Worm (Caenorhabditis elegans) whole organism, midembryonic: ENCODE results near the gene C07B5.8.
A peak's percentile ranks its signal among the peaks of the same experiment; 100 is the strongest.

Experiments
- T22C8.4 ChIP-seq: fragments of 200-800 bp; sonication (Bioruptor generic); IDR thresholded peaks from 2 replicates; pipeline ENCODE4 v1.3.6; 2022; ENCODE audit warnings: missing genetic modification characterization, missing compliant biosample characterization
- cog-1 ChIP-seq: sonication (generic microtip); optimal IDR thresholded peaks from 2 replicates; lab custom pipeline; 2016; ENCODE audit warnings: missing genetic modification characterization, missing compliant biosample characterization
- flt-1 ChIP-seq: fragments of 200-800 bp; sonication (Bioruptor generic); IDR thresholded peaks from 2 replicates; pipeline ENCODE4 v1.3.6; 2022; ENCODE audit warnings: missing genetic modification characterization, missing compliant biosample characterization
- klf-2 ChIP-seq: fragments of 200-800 bp; sonication (Bioruptor generic); conservative IDR thresholded peaks from 2 replicates; pipeline ENCODE4 v1.3.6; 2022; ENCODE audit warnings: missing genetic modification reagents, missing genetic modification characterization, missing compliant biosample characterization
- med-1 ChIP-seq: sonication (generic microtip); optimal IDR thresholded peaks from 2 replicates; lab custom pipeline; 2017; ENCODE audit warnings: missing genetic modification characterization, mild to moderate bottlenecking, missing compliant biosample characterization, antibody characterized with exemption, missing genetic modification reagents; ENCODE audit not compliant: insufficient read depth
- ref-1 ChIP-seq: fragments of 200-800 bp; sonication (Bioruptor generic); conservative IDR thresholded peaks from 2 replicates; pipeline ENCODE4 v1.3.6; 2022; ENCODE audit warnings: missing genetic modification reagents, missing genetic modification characterization, missing compliant biosample characterization
- tab-1 ChIP-seq: fragments of 200-800 bp; sonication (Bioruptor generic); IDR thresholded peaks from 2 replicates; pipeline ENCODE4 v1.3.6; 2022; ENCODE audit warnings: missing genetic modification characterization, missing compliant biosample characterization
- ztf-23 ChIP-seq: fragments of 200-800 bp; sonication (Bioruptor generic); IDR thresholded peaks from 2 replicates; pipeline ENCODE4 v1.3.6; 2022; ENCODE audit warnings: missing genetic modification reagents, missing genetic modification characterization, missing compliant biosample characterization
- ztf-29 ChIP-seq: fragments of 200-800 bp; sonication (Bioruptor generic); IDR thresholded peaks from 2 replicates; pipeline ENCODE4 v1.3.6; 2022; ENCODE audit warnings: missing genetic modification reagents, missing genetic modification characterization, missing compliant biosample characterization

Gene C07B5.8

DNA sequence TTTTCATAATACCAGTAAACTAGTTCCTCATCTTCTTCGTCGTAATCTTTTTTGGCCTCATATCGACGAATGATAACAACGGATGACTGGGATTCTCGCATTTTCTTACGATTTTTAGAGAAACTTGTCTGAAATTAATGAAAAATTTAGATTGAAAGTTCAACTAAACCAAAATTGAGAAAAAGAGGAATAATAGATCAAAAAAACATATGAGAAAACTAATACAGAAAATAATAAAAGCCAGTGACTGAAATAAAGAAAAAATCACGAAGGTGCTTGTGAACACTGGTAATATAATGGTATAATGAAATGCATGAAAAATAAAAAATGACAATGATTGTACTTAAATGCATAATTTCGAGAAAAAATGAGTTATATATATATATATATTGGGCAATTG is at the start of gene C07B5.8:
TSS of gene C07B5.8 (minus strand) at position 101 of the 400 bp plus-strand sequence.
- TF ChIP-seq ref-1 (no peak), klf-2 (GFP tag; lab: Robert Waterston, UW) (no peak), T22C8.4 (GFP tag; lab: Robert Waterston, UW) (no peak)

DNA sequence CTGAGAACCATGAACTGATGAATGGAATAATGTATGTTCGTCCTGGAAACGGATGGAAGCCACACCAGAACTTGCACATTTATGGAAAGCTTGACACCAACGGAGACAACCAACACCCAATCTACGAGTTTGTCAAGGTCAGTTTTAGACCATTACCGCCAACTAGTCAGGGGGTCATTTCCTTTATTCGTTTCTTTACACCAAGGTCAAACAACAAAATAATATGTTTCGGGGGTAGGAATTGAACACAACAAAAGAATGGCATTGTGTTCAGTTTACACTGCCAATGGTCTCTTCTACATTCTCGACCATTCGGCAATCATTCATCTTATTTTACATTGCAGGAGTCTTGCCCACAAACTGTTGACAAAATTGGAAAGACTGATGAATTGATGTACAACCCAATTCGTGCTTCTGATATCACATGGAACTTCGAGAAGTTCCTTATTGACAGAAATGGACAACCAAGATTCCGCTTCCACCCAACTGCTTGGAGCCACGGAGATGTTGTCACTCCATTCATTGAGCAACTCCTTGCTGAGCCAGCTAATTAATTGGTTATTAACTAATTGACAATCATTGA is 49.1 kb upstream of the C07B5.8 start:
- TF ChIP-seq ztf-29 (GFP tag; lab: Robert Waterston, UW) (no peak), flt-1 (GFP tag; lab: Robert Waterston, UW) (no peak), T22C8.4 (GFP tag; lab: Robert Waterston, UW) (no peak), ref-1 (no peak), ztf-23 (GFP tag; lab: Robert Waterston, UW) (no peak), tab-1 (GFP tag; lab: Robert Waterston, UW) (no peak), cog-1 (no peak), med-1 (no peak), klf-2 (GFP tag; lab: Robert Waterston, UW) (no peak)

DNA sequence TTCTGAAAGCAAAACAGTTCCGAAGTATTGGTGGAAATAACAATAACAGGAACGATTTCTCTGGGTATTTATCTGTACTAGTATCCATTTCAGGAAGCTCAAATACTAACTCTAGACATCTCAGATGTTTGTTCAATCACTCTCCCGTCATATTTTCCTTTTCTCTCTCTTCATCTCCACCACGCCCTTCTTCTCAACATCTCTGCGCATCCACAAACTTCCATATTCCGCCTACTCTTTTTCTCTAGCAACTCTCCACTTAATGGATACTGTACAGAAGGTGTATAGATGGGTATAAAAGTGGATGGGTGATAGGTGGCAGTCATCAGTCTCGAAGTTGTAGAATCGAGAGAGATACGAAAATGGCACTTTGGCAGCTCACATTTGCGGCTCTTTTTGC is 47.8 kb upstream of the C07B5.8 start, which contains the start of gene gpx-5:
TSS of gene gpx-5 (plus strand) at position 336 of the 400 bp plus-strand sequence.
- TF ChIP-seq klf-2 (GFP tag; lab: Robert Waterston, UW) (no peak), cog-1 (no peak)

DNA sequence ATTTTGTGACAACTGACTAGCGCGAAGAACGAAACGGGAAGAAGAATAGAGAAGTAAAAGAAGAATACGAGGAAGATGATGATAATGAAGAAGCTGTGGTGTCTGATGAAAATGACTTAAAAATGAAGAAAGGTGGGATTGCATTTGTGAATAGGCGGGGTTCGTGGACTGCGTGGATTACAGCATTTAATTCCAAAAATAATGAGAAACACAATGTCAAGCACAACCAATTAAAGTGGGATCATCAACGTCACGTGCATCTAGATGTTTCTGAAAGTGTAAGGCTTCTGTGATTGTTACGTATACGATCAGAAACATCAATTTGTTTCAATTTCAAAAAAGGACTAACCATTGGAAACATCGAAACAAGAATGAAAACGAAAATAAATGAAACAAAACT is 40.4 kb upstream of the C07B5.8 start, which contains the start of gene glb-17:
TSS of gene glb-17 (minus strand) at position 101 of the 400 bp plus-strand sequence.
- TF ChIP-seq ztf-23 (GFP tag; lab: Robert Waterston, UW) (no peak), flt-1 (GFP tag; lab: Robert Waterston, UW) (no peak), cog-1 (no peak), ztf-29 (GFP tag; lab: Robert Waterston, UW) (no peak), klf-2 (GFP tag; lab: Robert Waterston, UW) (no peak), med-1 (no peak), ref-1 (no peak), T22C8.4 (GFP tag; lab: Robert Waterston, UW) (no peak), tab-1 (GFP tag; lab: Robert Waterston, UW) (no peak)

DNA sequence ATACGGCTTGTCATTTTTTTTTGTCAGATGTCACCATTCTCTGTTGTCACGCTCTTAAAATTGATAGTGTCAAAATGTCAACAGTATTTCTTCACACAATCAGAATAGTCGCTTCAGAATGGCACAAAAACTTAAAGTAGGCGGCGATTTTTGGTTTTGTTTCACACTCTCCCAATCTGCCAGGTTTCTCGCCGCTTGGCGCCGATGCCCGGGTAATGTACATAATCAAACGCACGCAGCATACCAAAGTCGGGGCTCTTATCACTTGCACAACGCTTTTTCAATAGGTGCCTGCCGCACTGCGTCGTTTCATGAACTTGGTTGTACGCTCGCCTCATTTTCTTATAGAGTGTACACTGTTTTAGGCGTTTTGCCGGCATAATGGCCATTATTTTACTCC is 32.0 kb upstream of the C07B5.8 start:
- no peak for TF ChIP-seq med-1
- TF ChIP-seq cog-1, result no peak
- no peak for TF ChIP-seq klf-2 (GFP tag; lab: Robert Waterston, UW)
- no peak for TF ChIP-seq T22C8.4 (GFP tag; lab: Robert Waterston, UW)

DNA sequence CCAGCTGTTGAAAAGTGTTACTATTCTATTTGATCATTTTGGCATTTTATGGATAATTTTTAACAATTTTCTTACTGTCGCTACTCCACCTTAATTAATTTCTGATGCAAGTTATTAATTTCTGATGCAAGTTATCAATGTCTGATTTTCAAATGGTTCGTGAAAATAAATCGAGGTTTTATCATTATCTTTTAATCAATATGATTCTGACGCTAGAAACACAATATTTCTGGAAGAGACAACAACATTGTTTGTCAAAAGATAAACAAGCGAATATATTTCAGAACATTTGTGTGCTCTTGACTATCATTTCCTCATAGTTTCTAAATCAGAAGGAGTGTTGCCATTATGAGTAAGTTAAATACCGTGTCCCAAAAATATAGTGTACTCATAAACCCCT is 29.9 kb upstream of the C07B5.8 start, which contains the start of gene F49E2.2:
TSS of gene F49E2.2 (plus strand) at position 301 of the 400 bp plus-strand sequence.
- TF ChIP-seq ztf-29 (GFP tag; lab: Robert Waterston, UW) (no peak), ref-1 (no peak), T22C8.4 (GFP tag; lab: Robert Waterston, UW) (no peak), cog-1 (no peak), klf-2 (GFP tag; lab: Robert Waterston, UW) (no peak), tab-1 (GFP tag; lab: Robert Waterston, UW) (no peak), ztf-23 (GFP tag; lab: Robert Waterston, UW) (no peak), flt-1 (GFP tag; lab: Robert Waterston, UW) (no peak), med-1 (no peak)

DNA sequence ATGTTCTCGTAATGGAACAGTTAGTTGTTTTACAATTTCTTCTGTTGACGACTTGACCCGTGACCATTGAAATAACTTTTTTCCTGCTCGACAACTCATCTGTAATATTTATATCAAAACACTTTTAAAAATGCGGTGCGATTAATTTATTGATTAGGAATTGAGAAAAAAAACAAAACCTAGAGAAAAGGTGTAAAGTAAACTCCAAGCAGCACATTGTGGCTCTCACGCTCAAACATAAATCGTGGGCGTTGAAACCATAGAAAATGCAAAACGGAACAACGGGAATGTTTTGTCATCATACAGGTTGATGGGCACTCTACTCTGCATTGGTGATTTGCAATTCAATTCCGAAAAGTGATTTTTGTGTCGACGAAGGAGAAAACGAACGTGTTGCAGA is 29.3 kb upstream of the C07B5.8 start, which contains the start of gene moc-5:
TSS of gene moc-5 (minus strand) at position 101 of the 400 bp plus-strand sequence.
- TF ChIP-seq T22C8.4 (GFP tag; lab: Robert Waterston, UW) (no peak), ztf-29 (GFP tag; lab: Robert Waterston, UW) (no peak), flt-1 (GFP tag; lab: Robert Waterston, UW) (no peak), klf-2 (GFP tag; lab: Robert Waterston, UW) (no peak), med-1 (no peak), tab-1 (GFP tag; lab: Robert Waterston, UW) (no peak), ztf-23 (GFP tag; lab: Robert Waterston, UW) (no peak), cog-1 (no peak), ref-1 (no peak)

DNA sequence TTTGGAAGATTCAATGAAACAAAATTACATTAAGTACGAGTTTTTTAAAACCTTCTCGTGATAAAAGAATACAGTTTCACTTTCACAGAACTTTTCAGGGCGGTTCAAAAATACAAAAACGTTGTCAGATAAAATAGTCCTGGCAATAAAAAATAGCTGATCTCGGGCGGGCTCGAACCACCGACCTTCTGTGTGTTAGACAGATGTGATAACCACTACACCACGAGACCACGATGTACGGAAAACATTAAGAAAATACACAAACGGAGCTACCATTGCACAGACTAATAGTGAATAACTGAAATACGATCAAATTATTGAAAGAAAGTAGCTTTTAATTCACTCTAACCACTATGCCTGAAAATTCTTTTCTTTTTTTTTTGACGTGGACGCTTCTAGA is 24.4 kb upstream of the C07B5.8 start:
- TF ChIP-seq med-1 (no peak), tab-1 (GFP tag; lab: Robert Waterston, UW) (peak; percentile 30; the same call in 1 of the 2 replicates), T22C8.4 (GFP tag; lab: Robert Waterston, UW) (no peak), cog-1 (no peak), ztf-23 (GFP tag; lab: Robert Waterston, UW) (no peak), ref-1 (no peak), klf-2 (GFP tag; lab: Robert Waterston, UW) (no peak), flt-1 (GFP tag; lab: Robert Waterston, UW) (0 out of 2 replicates have a peak, but pooled peaks have one; percentile 36)

DNA sequence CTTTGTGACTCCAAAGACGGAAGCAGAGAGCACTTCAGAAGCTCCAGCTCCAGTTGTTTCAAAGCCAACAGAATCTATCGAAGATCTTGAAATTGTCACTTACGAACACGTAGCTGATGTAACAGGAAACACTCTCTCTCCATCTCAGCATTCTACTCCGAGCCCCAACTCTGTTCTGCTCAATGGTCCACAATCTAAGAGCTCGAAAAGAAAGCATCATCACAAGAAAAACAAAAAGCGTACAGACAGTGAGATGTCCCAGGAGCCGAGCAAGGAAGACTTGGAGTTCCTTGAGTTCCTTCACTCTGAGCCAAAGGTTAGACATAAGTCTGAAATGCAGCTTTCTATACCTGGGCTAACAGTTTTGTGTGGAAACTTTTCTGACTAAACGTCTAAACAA is 19.5 kb upstream of the C07B5.8 start:
- TF ChIP-seq klf-2 (GFP tag; lab: Robert Waterston, UW) (no peak), ztf-29 (GFP tag; lab: Robert Waterston, UW) (no peak), ztf-23 (GFP tag; lab: Robert Waterston, UW) (no peak), ref-1 (no peak), T22C8.4 (GFP tag; lab: Robert Waterston, UW) (no peak), tab-1 (GFP tag; lab: Robert Waterston, UW) (no peak), med-1 (no peak), flt-1 (GFP tag; lab: Robert Waterston, UW) (no peak), cog-1 (no peak)

DNA sequence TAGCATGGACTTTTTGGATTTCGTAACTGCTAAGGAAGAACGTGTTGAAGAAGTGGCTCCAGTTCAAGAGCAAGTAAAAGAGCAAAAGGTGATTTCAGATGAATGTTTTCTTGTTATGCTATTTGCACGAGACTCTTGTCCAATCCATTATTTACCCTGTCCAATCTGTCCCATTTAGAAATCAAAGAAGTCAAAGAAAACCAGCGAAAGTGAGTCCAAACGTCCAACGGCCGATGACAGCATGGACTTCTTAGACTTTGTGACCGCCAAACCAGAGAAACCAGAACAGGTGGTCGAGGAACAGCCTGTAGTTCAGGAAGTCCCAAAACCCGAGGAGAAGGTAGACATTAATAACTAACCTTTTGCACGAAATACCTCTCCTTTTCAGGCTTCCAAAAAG is 18.7 kb upstream of the C07B5.8 start:
- TF ChIP-seq ztf-29 (GFP tag; lab: Robert Waterston, UW), result no peak
- no peak for TF ChIP-seq cog-1
- no peak for TF ChIP-seq ztf-23 (GFP tag; lab: Robert Waterston, UW)
- no peak for TF ChIP-seq klf-2 (GFP tag; lab: Robert Waterston, UW)
- TF ChIP-seq tab-1 (GFP tag; lab: Robert Waterston, UW), result no peak
- no peak for TF ChIP-seq T22C8.4 (GFP tag; lab: Robert Waterston, UW)
- no peak for TF ChIP-seq med-1
- no peak for TF ChIP-seq ref-1
- no peak for TF ChIP-seq flt-1 (GFP tag; lab: Robert Waterston, UW)
